Fruit fly (Drosophila melanogaster): ENCODE measurements around the gene Taf9.

Taf9 gene

dm6 chrX:17830211-17830616 lies 11.7 kb upstream of the Taf9 start (continued):
- TF ChIP-seq klu (GFP tag; IDR thresholded peaks at IDR 0.05) (no peak), NC2α (GFP tag; optimal IDR thresholded peaks at IDR 0.05) (no peak), CG7928 (GFP tag; optimal IDR thresholded peaks at IDR 0.05) (no peak), ham (GFP tag; IDR thresholded peaks at IDR 0.05) (no peak), Atf3 (GFP tag; optimal IDR thresholded peaks at IDR 0.05) (no peak), CG8388 (GFP tag; optimal IDR thresholded peaks at IDR 0.05) (no peak), Side (GFP tag; optimal IDR thresholded peaks at IDR 0.05) (no peak), unpg (GFP tag; optimal IDR thresholded peaks at IDR 0.05) (no peak), Eip74EF (GFP tag; optimal IDR thresholded peaks at IDR 0.05) (no peak), CG31441 (GFP tag; IDR thresholded peaks at IDR 0.05) (no peak), prd (optimal IDR thresholded peaks at IDR 0.05) (no peak), prd (GFP tag; IDR thresholded peaks at IDR 0.05) (peak; percentile 19; the same call in 1 of the 3 replicates), shn (GFP tag; optimal IDR thresholded peaks at IDR 0.05) (peak; percentile 0), Sry-δ (GFP tag; optimal IDR thresholded peaks at IDR 0.05) (no peak), CG14014 (GFP tag; IDR thresholded peaks at IDR 0.05) (no peak), Gsc (GFP tag; IDR thresholded peaks at IDR 0.05) (no peak), cg (GFP tag; optimal IDR thresholded peaks at IDR 0.05) (no peak), CG10274 (GFP tag; optimal IDR thresholded peaks at IDR 0.05) (peak; percentile 2), crol (GFP tag; IDR thresholded peaks at IDR 0.05) (no peak), nerfin-1 (tag; optimal IDR thresholded peaks at IDR 0.05) (no peak), Oaz (GFP tag; IDR thresholded peaks at IDR 0.05) (no peak), fd96Cb (tag; optimal IDR thresholded peaks at IDR 0.05) (no peak), CG1832 (GFP tag; optimal IDR thresholded peaks at IDR 0.05) (no peak), bbx (GFP tag; IDR thresholded peaks at IDR 0.05; ENCODE audit: partially characterized antibody) (no peak), seq (GFP tag; IDR thresholded peaks at IDR 0.05) (no peak), mirr (GFP tag; optimal IDR thresholded peaks at IDR 0.05) (no peak), CG9609 (GFP tag; optimal IDR thresholded peaks at IDR 0.05) (no peak), HLHmδ (GFP tag; optimal IDR thresholded peaks at IDR 0.05) (no peak), Aef1 (GFP tag; IDR thresholded peaks at IDR 0.05) (no peak), CG17912 (GFP tag; optimal IDR thresholded peaks at IDR 0.05) (no peak), CG14860 (GFP tag; IDR thresholded peaks at IDR 0.05; ENCODE audit: partially characterized antibody) (no peak), Usf (GFP tag; optimal IDR thresholded peaks at IDR 0.05) (peak; percentile 22), eyg (GFP tag; optimal IDR thresholded peaks at IDR 0.05) (no peak), maf-S (GFP tag; optimal IDR thresholded peaks at IDR 0.05) (no peak), al (GFP tag; IDR thresholded peaks at IDR 0.05) (no peak), CG31224 (GFP tag; IDR thresholded peaks at IDR 0.05) (no peak), ara (GFP tag; IDR thresholded peaks at IDR 0.05) (no peak), CG9797 (GFP tag; optimal IDR thresholded peaks at IDR 0.05) (no peak), nom (GFP tag; optimal IDR thresholded peaks at IDR 0.05) (no peak), CG17612 (GFP tag; IDR thresholded peaks at IDR 0.05) (no peak), CG2129 (GFP tag; IDR thresholded peaks at IDR 0.05; ENCODE audit: partially characterized antibody) (no peak), Lpt (GFP tag; optimal IDR thresholded peaks at IDR 0.05) (no peak), Hr78 (GFP tag; optimal IDR thresholded peaks at IDR 0.05) (no peak), CG10267 (tag; optimal IDR thresholded peaks at IDR 0.05) (peak; percentile 38), vfl (GFP tag; optimal IDR thresholded peaks at IDR 0.05) (no peak), nmo (GFP tag; optimal IDR thresholded peaks at IDR 0.05) (peak; percentile 35), CG3065 (GFP tag; optimal IDR thresholded peaks at IDR 0.05) (no peak), Jarid2 (GFP tag; optimal IDR thresholded peaks at IDR 0.05) (no peak), CG13296 (GFP tag; optimal IDR thresholded peaks at IDR 0.05) (no peak), CG9932 (GFP tag; IDR thresholded peaks at IDR 0.05) (no peak), kah (GFP tag; optimal IDR thresholded peaks at IDR 0.05) (peak; percentile 25), CG30020 (tag; optimal IDR thresholded peaks at IDR 0.05) (no peak)

All from whole organism, embryonic.